Worm (Caenorhabditis elegans): ENCODE results near the gene Y48E1C.4.

Gene Y48E1C.4

ce11 chrII:13460592-13461395 lies 24.2 kb upstream of the Y48E1C.4 start, which contains the start of gene pqn-27 (continued):
- TF ChIP-seq nhr-43 (tag; optimal IDR thresholded peaks at IDR 0.05; ENCODE audit: poor library complexity, severe bottlenecking) = peak; percentile 80

- TF ChIP-seq snpc-4 (tag; optimal IDR thresholded peaks at IDR 0.05) (peak; percentile 36), nfya-1 (tag; optimal IDR thresholded peaks at IDR 0.05; ENCODE audit: insufficient read depth) (peak; percentile 58), lsy-12 (tag; optimal IDR thresholded peaks at IDR 0.05) (no peak), elt-3 (tag; optimal IDR thresholded peaks at IDR 0.05) (no peak), hmg-11 (tag; optimal IDR thresholded peaks at IDR 0.05) (peak; percentile 32), lin-15B (tag; optimal IDR thresholded peaks at IDR 0.05) (no peak), unc-62 (GFP tag; optimal IDR thresholded peaks at IDR 0.05) (no peak), pha-4 (tag; optimal IDR thresholded peaks at IDR 0.05) (peak; percentile 73), ceh-16 (tag; optimal IDR thresholded peaks at IDR 0.05) (no peak), jun-1 (tag; optimal IDR thresholded peaks at IDR 0.05) (no peak), fos-1 (tag; optimal IDR thresholded peaks at IDR 0.05) (no peak), skn-1 (tag; optimal IDR thresholded peaks at IDR 0.05) (no peak), mdl-1 (tag; optimal IDR thresholded peaks at IDR 0.05) (no peak), ceh-9 (tag; optimal IDR thresholded peaks at IDR 0.05) (no peak), nhr-11 (tag; optimal IDR thresholded peaks at IDR 0.05) (no peak), nhr-76 (tag; optimal IDR thresholded peaks at IDR 0.05) (no peak), egl-5 (tag; optimal IDR thresholded peaks at IDR 0.05) (no peak), ceh-28 (tag; optimal IDR thresholded peaks at IDR 0.05) (no peak), ama-1 (optimal IDR thresholded peaks at IDR 0.05) (no peak), elt-2 (tag; optimal IDR thresholded peaks at IDR 0.05) (peak; percentile 40), lin-39 (tag; optimal IDR thresholded peaks at IDR 0.05) (peak; percentile 61)
These were observed 20.0 kb upstream of the Y48E1C.4 start for ce11 chrII:13456622-13457021.

ce11 chrII:13454839-13455238 lies 18.2 kb upstream of the Y48E1C.4 start:
- TF ChIP-seq fkh-10 (GFP tag; optimal IDR thresholded peaks at IDR 0.05) (no peak), nhr-28 (tag; optimal IDR thresholded peaks at IDR 0.05) (no peak), ceh-28 (tag; optimal IDR thresholded peaks at IDR 0.05) (peak; percentile 53), eor-1 (tag; optimal IDR thresholded peaks at IDR 0.05) (no peak), nhr-23 (tag; optimal IDR thresholded peaks at IDR 0.05) (no peak), ztf-11 (tag; optimal IDR thresholded peaks at IDR 0.05) (no peak), elt-3 (tag; optimal IDR thresholded peaks at IDR 0.05) (no peak), ZK546.5 (tag; optimal IDR thresholded peaks at IDR 0.05) (no peak)

- TF ChIP-seq nhr-77 (tag; optimal IDR thresholded peaks at IDR 0.05) (no peak), nhr-67 (tag; optimal IDR thresholded peaks at IDR 0.05) (no peak), nhr-43 (tag; optimal IDR thresholded peaks at IDR 0.05; ENCODE audit: poor library complexity, severe bottlenecking) (no peak), tbx-2 (tag; optimal IDR thresholded peaks at IDR 0.05) (no peak), snpc-4 (tag; optimal IDR thresholded peaks at IDR 0.05) (no peak), nhr-11 (tag; optimal IDR thresholded peaks at IDR 0.05) (no peak), ama-1 (optimal IDR thresholded peaks at IDR 0.05) (no peak), nhr-76 (tag; optimal IDR thresholded peaks at IDR 0.05) (no peak), aly-2 (tag; optimal IDR thresholded peaks at IDR 0.05) (no peak), hmg-11 (tag; optimal IDR thresholded peaks at IDR 0.05) (no peak), zag-1 (tag; optimal IDR thresholded peaks at IDR 0.05) (no peak), nhr-12 (tag; optimal IDR thresholded peaks at IDR 0.05) (no peak), lin-39 (tag; optimal IDR thresholded peaks at IDR 0.05) (no peak), fos-1 (tag; optimal IDR thresholded peaks at IDR 0.05) (no peak), nhr-28 (tag; optimal IDR thresholded peaks at IDR 0.05) (no peak), jun-1 (tag; optimal IDR thresholded peaks at IDR 0.05) (no peak), nhr-237 (tag; optimal IDR thresholded peaks at IDR 0.05) (no peak), egl-5 (tag; optimal IDR thresholded peaks at IDR 0.05) (no peak), unc-62 (GFP tag; optimal IDR thresholded peaks at IDR 0.05) (no peak), nhr-25 (tag; optimal IDR thresholded peaks at IDR 0.05) (no peak)
These were observed 14.7 kb upstream of the Y48E1C.4 start for ce11 chrII:13451321-13451720.

Measured in whole organism, L3 larva.